Fruit fly (Drosophila melanogaster) whole organism, prepupa: ENCODE measurements around the gene CG42375.
A peak's percentile ranks its signal among the peaks of the same experiment; 100 is the strongest.

Source experiments
- CG11294 ChIP-seq: fragments of 200-800 bp; sonication (Bioruptor generic); IDR thresholded peaks from 2 replicates; pipeline ENCODE4 v1.3.6; 2022; ENCODE audit warnings: missing biosample characterization, missing genetic modification characterization
- CG11762 ChIP-seq: fragments of 200-800 bp; sonication (Bioruptor generic); optimal IDR thresholded peaks from 3 replicates; lab custom pipeline; 2016; ENCODE audit warnings: missing biosample characterization, missing genetic modification characterization; ENCODE audit not compliant: insufficient read depth
- CG11902 ChIP-seq: fragments of 200-800 bp; sonication (Bioruptor generic); optimal IDR thresholded peaks from 3 replicates; lab custom pipeline; 2016; ENCODE audit warnings: missing biosample characterization, missing genetic modification characterization
- CG16779 ChIP-seq: fragments of 200-800 bp; sonication (Bioruptor generic); optimal IDR thresholded peaks from 3 replicates; lab custom pipeline; 2017; ENCODE audit warnings: missing biosample characterization, mild to moderate bottlenecking, missing genetic modification characterization
- CG31627 ChIP-seq: fragments of 200-800 bp; sonication (Bioruptor generic); optimal IDR thresholded peaks from 3 replicates; lab custom pipeline; 2016; ENCODE audit warnings: missing biosample characterization, missing genetic modification characterization
- CG32006 ChIP-seq: fragments of 200-800 bp; sonication (Bioruptor generic); optimal IDR thresholded peaks from 3 replicates; lab custom pipeline; 2017; ENCODE audit warnings: missing biosample characterization, mild to moderate bottlenecking, missing genetic modification characterization
- CG3919 ChIP-seq: fragments of 200-800 bp; sonication (Bioruptor generic); optimal IDR thresholded peaks from 3 replicates; lab custom pipeline; 2016; ENCODE audit warnings: missing biosample characterization, missing genetic modification characterization
- CG4318 ChIP-seq: fragments of 200-800 bp; sonication (Bioruptor generic); optimal IDR thresholded peaks from 3 replicates; lab custom pipeline; 2017; ENCODE audit warnings: missing biosample characterization, mild to moderate bottlenecking, missing genetic modification characterization
- CG6163 ChIP-seq: fragments of 200-800 bp; sonication (Bioruptor generic); IDR thresholded peaks from 3 replicates; pipeline ENCODE4 v1.3.6; 2022; ENCODE audit warnings: missing biosample characterization, missing genetic modification characterization
- CG6276 ChIP-seq: fragments of 200-800 bp; sonication (Bioruptor generic); optimal IDR thresholded peaks from 2 replicates; lab custom pipeline; 2017; ENCODE audit warnings: missing biosample characterization, mild to moderate bottlenecking, missing genetic modification characterization
- CG6792 ChIP-seq: fragments of 200-800 bp; sonication (Bioruptor generic); optimal IDR thresholded peaks from 3 replicates; lab custom pipeline; 2016; ENCODE audit warnings: missing biosample characterization, missing genetic modification characterization
- CG6808 ChIP-seq: fragments of 200-800 bp; sonication (Bioruptor generic); optimal IDR thresholded peaks from 3 replicates; lab custom pipeline; 2017; ENCODE audit warnings: missing biosample characterization, missing genetic modification characterization, mild to moderate bottlenecking, moderate library complexity, missing genetic modification reagents
- CG6854 ChIP-seq: fragments of 200-800 bp; sonication (Bioruptor generic); optimal IDR thresholded peaks from 2 replicates; lab custom pipeline; 2017; ENCODE audit warnings: missing biosample characterization, mild to moderate bottlenecking, missing genetic modification characterization
- CG7368 ChIP-seq: fragments of 200-800 bp; sonication (Bioruptor generic); optimal IDR thresholded peaks from 3 replicates; lab custom pipeline; 2016; ENCODE audit warnings: missing biosample characterization, missing genetic modification characterization
- CG8119 ChIP-seq: fragments of 200-800 bp; sonication (Bioruptor generic); IDR thresholded peaks from 3 replicates; pipeline ENCODE4 v1.3.6; 2022; ENCODE audit warnings: missing biosample characterization, missing genetic modification characterization
- CG8319 ChIP-seq: fragments of 200-800 bp; sonication (Bioruptor generic); optimal IDR thresholded peaks from 3 replicates; lab custom pipeline; 2016; ENCODE audit warnings: missing biosample characterization, missing genetic modification characterization
- CG8632 ChIP-seq: fragments of 200-800 bp; sonication (Bioruptor generic); optimal IDR thresholded peaks from 3 replicates; lab custom pipeline; 2016; ENCODE audit warnings: missing biosample characterization, missing genetic modification characterization
- CG9139 ChIP-seq: fragments of 200-800 bp; sonication (Bioruptor generic); optimal IDR thresholded peaks from 3 replicates; lab custom pipeline; 2017; ENCODE audit warnings: missing biosample characterization, mild to moderate bottlenecking, missing genetic modification characterization
- Eip75B ChIP-seq: fragments of 200-800 bp; sonication (Bioruptor generic); optimal IDR thresholded peaks from 3 replicates; lab custom pipeline; 2016; ENCODE audit warnings: missing biosample characterization, missing genetic modification characterization
- Eip93F ChIP-seq: fragments of 200-800 bp; sonication (Bioruptor generic); optimal IDR thresholded peaks from 2 replicates; lab custom pipeline; 2016; ENCODE audit warnings: missing biosample characterization, mild to moderate bottlenecking, missing genetic modification characterization
- Ets21C ChIP-seq: fragments of 200-800 bp; sonication (Bioruptor generic); optimal IDR thresholded peaks from 3 replicates; lab custom pipeline; 2016; ENCODE audit warnings: missing biosample characterization, missing genetic modification characterization
- Hr38 ChIP-seq: sonication (Bioruptor generic); optimal IDR thresholded peaks from 2 replicates; lab custom pipeline; 2016; ENCODE audit warnings: missing biosample characterization, missing genetic modification characterization
- Hr4 ChIP-seq: fragments of 200-800 bp; sonication (Bioruptor generic); optimal IDR thresholded peaks from 3 replicates; lab custom pipeline; 2016; ENCODE audit warnings: missing biosample characterization, missing genetic modification characterization
- Lpt ChIP-seq: fragments of 200-800 bp; sonication (Bioruptor generic); optimal IDR thresholded peaks from 3 replicates; lab custom pipeline; 2016; ENCODE audit warnings: missing biosample characterization, missing genetic modification characterization
- Met ChIP-seq: fragments of 200-800 bp; sonication (Bioruptor generic); optimal IDR thresholded peaks from 3 replicates; lab custom pipeline; 2016; ENCODE audit warnings: missing biosample characterization, missing genetic modification characterization
- OdsH ChIP-seq: fragments of 200-800 bp; sonication (Bioruptor generic); optimal IDR thresholded peaks from 3 replicates; lab custom pipeline; 2016; ENCODE audit warnings: missing biosample characterization, missing genetic modification characterization
- Sox14 ChIP-seq: fragments of 200-800 bp; sonication (Bioruptor generic); optimal IDR thresholded peaks from 3 replicates; lab custom pipeline; 2016; ENCODE audit warnings: missing biosample characterization, missing genetic modification characterization
- achi ChIP-seq: fragments of 200-800 bp; sonication (Bioruptor generic); optimal IDR thresholded peaks from 3 replicates; lab custom pipeline; 2016; ENCODE audit warnings: missing biosample characterization, missing genetic modification characterization
- acj6 ChIP-seq: fragments of 200-800 bp; sonication (Bioruptor generic); optimal IDR thresholded peaks from 3 replicates; lab custom pipeline; 2016; ENCODE audit warnings: missing biosample characterization, missing genetic modification characterization
- cyc ChIP-seq: fragments of 200-800 bp; sonication (Bioruptor generic); optimal IDR thresholded peaks from 3 replicates; lab custom pipeline; 2016; ENCODE audit warnings: missing biosample characterization, missing genetic modification characterization
- dac ChIP-seq: fragments of 200-800 bp; sonication (Bioruptor generic); optimal IDR thresholded peaks from 2 replicates; lab custom pipeline; 2017; ENCODE audit warnings: missing biosample characterization, mild to moderate bottlenecking, missing genetic modification characterization
- esn ChIP-seq: fragments of 200-800 bp; sonication (Bioruptor generic); optimal IDR thresholded peaks from 2 replicates; lab custom pipeline; 2016; ENCODE audit warnings: missing biosample characterization, mild to moderate bottlenecking, missing genetic modification characterization, moderate library complexity
- fd59A ChIP-seq: fragments of 200-800 bp; sonication (Bioruptor generic); optimal IDR thresholded peaks from 2 replicates; lab custom pipeline; 2017; ENCODE audit warnings: missing biosample characterization, mild to moderate bottlenecking, missing genetic modification characterization, missing genetic modification reagents
- lz ChIP-seq: fragments of 200-800 bp; sonication (Bioruptor generic); optimal IDR thresholded peaks from 3 replicates; lab custom pipeline; 2016; ENCODE audit warnings: missing biosample characterization, missing genetic modification characterization
- net ChIP-seq: fragments of 200-800 bp; sonication (Bioruptor generic); optimal IDR thresholded peaks from 3 replicates; lab custom pipeline; 2016; ENCODE audit warnings: missing biosample characterization, missing genetic modification characterization
- pdm3 ChIP-seq: fragments of 200-800 bp; sonication (Bioruptor generic); optimal IDR thresholded peaks from 3 replicates; lab custom pipeline; 2016; ENCODE audit warnings: missing biosample characterization, missing genetic modification characterization
- salr ChIP-seq, 2 experiments: fragments of 200-800 bp; sonication (Bioruptor generic); optimal IDR thresholded peaks; 3 replicates each; lab custom pipeline; 2016 to 2018; ENCODE audit warnings: missing biosample characterization in 2 of 2, missing genetic modification characterization in 2 of 2, mild to moderate bottlenecking in 1 of 2
- svp ChIP-seq: fragments of 200-800 bp; sonication (Bioruptor generic); peaks from one replicate; lab custom pipeline; 2016; ENCODE audit warnings: missing biosample characterization, missing genetic modification characterization
- topi ChIP-seq: fragments of 200-800 bp; sonication (Bioruptor generic); optimal IDR thresholded peaks from 3 replicates; lab custom pipeline; 2016; ENCODE audit warnings: missing biosample characterization, missing genetic modification characterization

CG42375 gene

dm6 chr3R:13767239-13767638, 12.2 kb upstream of the CG42375 start, which contains the start of gene Cht5 (continued):
- TF ChIP-seq CG32006 (GFP tag; lab: Kevin White, UChicago) (no peak), Met (GFP tag; lab: Kevin White, UChicago) (no peak), salr (GFP tag; optimal IDR thresholded peaks at IDR 0.05; lab: Kevin White, UChicago) (no peak), svp (no peak), OdsH (GFP tag; lab: Kevin White, UChicago) (no peak), achi (GFP tag; lab: Kevin White, UChicago) (no peak), CG11762 (GFP tag; lab: Kevin White, UChicago) (no peak), CG6276 (no peak), CG11294 (no peak), Lpt (GFP tag; lab: Kevin White, UChicago) (no peak), CG3919 (GFP tag; lab: Kevin White, UChicago) (no peak), Eip75B (GFP tag; lab: Kevin White, UChicago) (peak; percentile 0), Eip93F (GFP tag; lab: Kevin White, UChicago) (no peak), Hr38 (GFP tag; lab: Kevin White, UChicago) (no peak), Hr4 (no peak)
- TF ChIP-seq, all 60 proteins: peak for 8

DNA sequence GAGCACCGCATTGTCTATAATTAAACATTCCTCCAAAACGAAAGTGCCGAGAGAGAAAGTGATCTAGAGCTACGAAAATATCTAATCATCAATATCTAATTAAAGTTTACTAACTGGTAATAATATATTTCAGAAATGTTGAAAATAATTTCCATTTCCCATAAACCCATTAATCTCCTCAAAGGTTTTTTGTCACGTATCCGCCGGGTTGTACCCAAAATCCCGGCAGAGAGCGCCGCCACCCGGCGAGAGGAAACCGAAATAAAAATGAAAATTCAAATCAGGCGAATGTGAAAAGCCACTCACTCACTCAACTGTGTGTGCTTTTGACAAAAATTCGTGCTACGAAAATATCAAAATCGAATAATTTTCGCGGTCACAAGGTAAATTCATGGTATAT, 8.2 kb upstream of the CG42375 start, which contains the start of gene CG9297:
Gene CG9297, plus strand, starts transcription at position 301 of the 400 bp plus-strand sequence.
- TF ChIP-seq lz (GFP tag; lab: Kevin White, UChicago) (no peak), CG8319 (no peak), topi (GFP tag; lab: Kevin White, UChicago) (no peak), OdsH (GFP tag; lab: Kevin White, UChicago) (no peak), CG7368 (GFP tag; lab: Kevin White, UChicago) (no peak), Sox14 (GFP tag; lab: Kevin White, UChicago) (no peak), CG6854 (GFP tag; lab: Kevin White, UChicago) (no peak), CG4318 (no peak), Hr4 (no peak), CG11294 (no peak), CG32006 (GFP tag; lab: Kevin White, UChicago) (no peak), CG6276 (no peak), fd59A (GFP tag; lab: Kevin White, UChicago) (no peak), cyc (GFP tag; lab: Kevin White, UChicago) (no peak), CG8119 (GFP tag; lab: Robert Waterston, UW) (no peak), CG6163 (GFP tag; lab: Robert Waterston, UW) (no peak), CG31627 (no peak), CG11902 (GFP tag; lab: Kevin White, UChicago) (no peak)

- TF ChIP-seq CG8632 (GFP tag; lab: Kevin White, UChicago) (no peak), net (GFP tag; lab: Kevin White, UChicago) (no peak), CG9139 (GFP tag; lab: Kevin White, UChicago) (no peak), CG16779 (tag; lab: Kevin White, UChicago) (no peak), CG6163 (GFP tag; lab: Robert Waterston, UW) (no peak), dac (GFP tag; lab: Kevin White, UChicago) (no peak), pdm3 (GFP tag; lab: Kevin White, UChicago) (no peak), CG6792 (no peak), achi (GFP tag; lab: Kevin White, UChicago) (no peak), lz (GFP tag; lab: Kevin White, UChicago) (no peak), esn (GFP tag; lab: Kevin White, UChicago) (no peak), Ets21C (GFP tag; lab: Kevin White, UChicago) (no peak), CG6808 (no peak), CG8319 (no peak), acj6 (no peak), CG11294 (no peak)
These were observed 6.1 kb upstream of the CG42375 start for dm6 chr3R:13773350-13773749.
